Worm (Caenorhabditis elegans): ENCODE results near the gene srj-22.

srj-22 gene

ce11 chrV:10760839-10761238 lies 17.3 kb upstream of the srj-22 start:
- TF ChIP-seq snpc-4 (tag; optimal IDR thresholded peaks at IDR 0.05), result no peak
- no peak for TF ChIP-seq ceh-39 (tag; optimal IDR thresholded peaks at IDR 0.05)
- no peak for TF ChIP-seq ceh-83 (GFP tag; optimal IDR thresholded peaks at IDR 0.05)
- no peak for TF ChIP-seq M03D4.4 (tag; optimal IDR thresholded peaks at IDR 0.05)
- TF ChIP-seq lin-13 (tag; optimal IDR thresholded peaks at IDR 0.05), result no peak
- TF ChIP-seq blmp-1 (tag; optimal IDR thresholded peaks at IDR 0.05), result no peak
- no peak for TF ChIP-seq tbx-8 (GFP tag; optimal IDR thresholded peaks at IDR 0.05)
- TF ChIP-seq elt-1 (tag; optimal IDR thresholded peaks at IDR 0.05; ENCODE audit: borderline replicate concordance, insufficient read depth), result no peak
- no peak for TF ChIP-seq drap-1 (GFP tag; optimal IDR thresholded peaks at IDR 0.05)
- no peak for TF ChIP-seq nhr-12 (tag; optimal IDR thresholded peaks at IDR 0.05)
- TF ChIP-seq zip-8 (tag; optimal IDR thresholded peaks at IDR 0.05), result no peak
- TF ChIP-seq pha-4 (tag; optimal IDR thresholded peaks at IDR 0.05), result no peak

ce11 chrV:10758658-10759057 lies 15.1 kb upstream of the srj-22 start, which contains the start of gene F28H7.8:
F28H7.8 (plus strand) TSS chrV:10758958.
- TF ChIP-seq drap-1 (GFP tag; optimal IDR thresholded peaks at IDR 0.05) (no peak), mep-1 (tag; optimal IDR thresholded peaks at IDR 0.05) (no peak), sptf-1 (tag; optimal IDR thresholded peaks at IDR 0.05) (no peak)

ce11 chrV:10757128-10757527 lies 13.6 kb upstream of the srj-22 start:
- TF ChIP-seq mab-5 (tag; optimal IDR thresholded peaks at IDR 0.05), result no peak
- TF ChIP-seq elt-1 (tag; optimal IDR thresholded peaks at IDR 0.05; ENCODE audit: borderline replicate concordance, insufficient read depth), result no peak
- no peak for TF ChIP-seq nhr-76 (tag; optimal IDR thresholded peaks at IDR 0.05)
- no peak for TF ChIP-seq unc-62 (GFP tag; optimal IDR thresholded peaks at IDR 0.05)
- TF ChIP-seq bed-3 (GFP tag; optimal IDR thresholded peaks at IDR 0.05), result no peak
- no peak for TF ChIP-seq flh-1 (GFP tag; optimal IDR thresholded peaks at IDR 0.05)
- TF ChIP-seq nhr-2 (tag; optimal IDR thresholded peaks at IDR 0.05), result no peak
- no peak for TF ChIP-seq ceh-83 (GFP tag; optimal IDR thresholded peaks at IDR 0.05)

- TF ChIP-seq flh-1 (GFP tag; optimal IDR thresholded peaks at IDR 0.05) (no peak), pha-4 (tag; optimal IDR thresholded peaks at IDR 0.05) (no peak), nhr-76 (tag; optimal IDR thresholded peaks at IDR 0.05) (no peak), mab-5 (tag; optimal IDR thresholded peaks at IDR 0.05) (no peak), unc-120 (tag; optimal IDR thresholded peaks at IDR 0.05; ENCODE audit: poor library complexity, severe bottlenecking) (no peak), lin-13 (tag; optimal IDR thresholded peaks at IDR 0.05) (no peak), M03D4.4 (tag; optimal IDR thresholded peaks at IDR 0.05) (no peak)
Measured at ce11 chrV:10756698-10757097, 13.1 kb upstream of the srj-22 start, which contains the start of gene irld-6. irld-6 (minus strand) TSS chrV:10756798.

- no peak for TF ChIP-seq mep-1 (tag; optimal IDR thresholded peaks at IDR 0.05)
- TF ChIP-seq ces-1 (GFP tag; optimal IDR thresholded peaks at IDR 0.05), result no peak
- TF ChIP-seq ceh-43 (GFP tag; optimal IDR thresholded peaks at IDR 0.05), result no peak
- TF ChIP-seq snpc-4 (tag; optimal IDR thresholded peaks at IDR 0.05), result no peak
- no peak for TF ChIP-seq cnd-1 (tag; optimal IDR thresholded peaks at IDR 0.05)
- no peak for TF ChIP-seq zip-8 (tag; optimal IDR thresholded peaks at IDR 0.05)
- TF ChIP-seq ham-2 (GFP tag; optimal IDR thresholded peaks at IDR 0.05), result no peak
- no peak for TF ChIP-seq ceh-83 (GFP tag; optimal IDR thresholded peaks at IDR 0.05)
- no peak for TF ChIP-seq nhr-237 (tag; optimal IDR thresholded peaks at IDR 0.05)
Measured at ce11 chrV:10754050-10754449, 10.5 kb upstream of the srj-22 start, which contains the start of gene F28H7.7. F28H7.7 (minus strand) TSS chrV:10754150.

ce11 chrV:10750630-10751029 lies 7.1 kb upstream of the srj-22 start, which contains the start of gene F28H7.3:
F28H7.3 (minus strand) TSS chrV:10750788.
- no peak for TF ChIP-seq blmp-1 (tag; optimal IDR thresholded peaks at IDR 0.05)
- TF ChIP-seq pha-4 (tag; optimal IDR thresholded peaks at IDR 0.05), result no peak
- TF ChIP-seq flh-1 (GFP tag; optimal IDR thresholded peaks at IDR 0.05), result no peak
- TF ChIP-seq drap-1 (GFP tag; optimal IDR thresholded peaks at IDR 0.05), result no peak
- TF ChIP-seq ceh-83 (GFP tag; optimal IDR thresholded peaks at IDR 0.05), result no peak
- TF ChIP-seq mls-2 (tag; optimal IDR thresholded peaks at IDR 0.05), result no peak

Data from whole organism, mixed stage, embryonic.